Fruit fly (Drosophila melanogaster) whole organism, wandering third instar larva: ENCODE measurements around the gene Vps37B.

Experiments used
- Abd-B ChIP-seq: fragments of >200 bp; optimal IDR thresholded peaks from 2 replicates; lab custom pipeline; 2017; ENCODE audit warnings: missing biosample characterization, missing genetic modification characterization
- CG32264 ChIP-seq: fragments of 200-800 bp; sonication (Bioruptor generic); optimal IDR thresholded peaks from 2 replicates; lab custom pipeline; 2016; ENCODE audit warnings: missing biosample characterization, missing genetic modification characterization
- CG9705 ChIP-seq: fragments of 200-800 bp; sonication (Bioruptor generic); optimal IDR thresholded peaks from 2 replicates; lab custom pipeline; 2018; ENCODE audit warnings: missing biosample characterization, mild to moderate bottlenecking, missing genetic modification characterization
- CrebA ChIP-seq: fragments of 200-800 bp; sonication (Bioruptor generic); optimal IDR thresholded peaks from 2 replicates; lab custom pipeline; 2016; ENCODE audit warnings: missing biosample characterization, mild to moderate bottlenecking, missing genetic modification characterization, borderline replicate concordance
- Dfd ChIP-seq: fragments of >200 bp; optimal IDR thresholded peaks from 2 replicates; lab custom pipeline; 2017; ENCODE audit warnings: missing biosample characterization, missing genetic modification characterization
- Dif ChIP-seq: fragments of 200-275, 200-300 bp; sonication (Bioruptor generic); optimal IDR thresholded peaks from 2 replicates; lab custom pipeline; 2018; ENCODE audit warnings: missing biosample characterization, missing genetic modification characterization; ENCODE audit not compliant: partially characterized antibody
- GATAd ChIP-seq: sonication (Bioruptor generic); optimal IDR thresholded peaks from 2 replicates; lab custom pipeline; 2016; ENCODE audit warnings: missing biosample characterization, missing genetic modification characterization
- HLH106 ChIP-seq: fragments of 200-800 bp; optimal IDR thresholded peaks from 3 replicates; lab custom pipeline; 2019; ENCODE audit warnings: missing biosample characterization, mild to moderate bottlenecking, missing genetic modification characterization, moderate library complexity
- Hnf4 ChIP-seq: fragments of 200-800 bp; sonication (Bioruptor generic); optimal IDR thresholded peaks from 2 replicates; lab custom pipeline; 2016; ENCODE audit warnings: missing biosample characterization, mild to moderate bottlenecking, missing genetic modification characterization
- Hr78 ChIP-seq: fragments of >200 bp; optimal IDR thresholded peaks from 2 replicates; lab custom pipeline; 2017; ENCODE audit warnings: missing biosample characterization, missing genetic modification characterization
- Hr83 ChIP-seq: fragments of 200-300 bp; sonication (Bioruptor generic); optimal IDR thresholded peaks from 2 replicates; lab custom pipeline; 2016; ENCODE audit warnings: missing biosample characterization, mild to moderate bottlenecking, missing genetic modification characterization, moderate library complexity; ENCODE audit not compliant: poor library complexity, severe bottlenecking
- Jra ChIP-seq: sonication (Bioruptor generic); optimal IDR thresholded peaks from 2 replicates; lab custom pipeline; 2016; ENCODE audit warnings: missing biosample characterization, missing genetic modification characterization
- Mio ChIP-seq: sonication (Bioruptor generic); optimal IDR thresholded peaks from 2 replicates; lab custom pipeline; 2016; ENCODE audit warnings: missing biosample characterization, missing genetic modification characterization
- Myc ChIP-seq: fragments of >200 bp; optimal IDR thresholded peaks from 2 replicates; lab custom pipeline; 2017
- N ChIP-seq: fragments of >200 bp; optimal IDR thresholded peaks from 2 replicates; lab custom pipeline; 2018; ENCODE audit warnings: missing biosample characterization, missing external identifiers, missing genetic modification characterization
- OdsH ChIP-seq: fragments of 200-800 bp; sonication (Bioruptor generic); optimal IDR thresholded peaks from 2 replicates; lab custom pipeline; 2016; ENCODE audit warnings: missing biosample characterization, mild to moderate bottlenecking, missing genetic modification characterization
- Rel ChIP-seq, 2 experiments: fragments of 200-800 bp; sonication (Bioruptor generic) in 1 of 2; optimal IDR thresholded peaks; 2 replicates in 1 of 2; 3 replicates in 1 of 2; lab custom pipeline; 2016 to 2019; ENCODE audit warnings: mild to moderate bottlenecking in 2 of 2, missing biosample characterization in 2 of 2, missing genetic modification characterization in 2 of 2, moderate library complexity in 1 of 2
- Sp1 ChIP-seq: fragments of 200-800 bp; sonication (Bioruptor generic); optimal IDR thresholded peaks from 3 replicates; lab custom pipeline; 2019; ENCODE audit warnings: missing biosample characterization, mild to moderate bottlenecking, missing genetic modification characterization, moderate library complexity
- Vsx2 ChIP-seq: fragments of 200-300, 225-300 bp; sonication (Bioruptor generic); optimal IDR thresholded peaks from 2 replicates; lab custom pipeline; 2018; ENCODE audit warnings: missing biosample characterization, missing genetic modification characterization; ENCODE audit not compliant: partially characterized antibody
- br ChIP-seq: fragments of 200-800 bp; sonication (Bioruptor generic); optimal IDR thresholded peaks from 2 replicates; lab custom pipeline; 2016; ENCODE audit warnings: missing biosample characterization, missing genetic modification characterization
- brk ChIP-seq: fragments of 200-800 bp; sonication (Bioruptor generic); optimal IDR thresholded peaks from 2 replicates; lab custom pipeline; 2016; ENCODE audit warnings: missing biosample characterization, mild to moderate bottlenecking, missing genetic modification characterization
- dl ChIP-seq, 2 experiments: fragments of 175-275, 200-275 bp in 1 of 2; fragments of 200-275 bp in 1 of 2; sonication (Bioruptor generic); optimal IDR thresholded peaks; lab custom pipeline; 2018; ENCODE audit warnings: mild to moderate bottlenecking in 2 of 2, missing biosample characterization in 2 of 2, missing genetic modification characterization in 2 of 2, moderate library complexity in 2 of 2; ENCODE audit not compliant: partially characterized antibody in 2 of 2, insufficient read depth in 1 of 2
- dmrt93B ChIP-seq: fragments of 200-800 bp; sonication (Bioruptor generic); optimal IDR thresholded peaks from 2 replicates; lab custom pipeline; 2018; ENCODE audit warnings: missing biosample characterization, mild to moderate bottlenecking, missing genetic modification characterization
- dsf ChIP-seq: sonication (Bioruptor generic); optimal IDR thresholded peaks from 2 replicates; lab custom pipeline; 2016; ENCODE audit warnings: missing biosample characterization, missing genetic modification characterization, borderline replicate concordance
- ey ChIP-seq: fragments of 200-800 bp; sonication (Bioruptor generic); optimal IDR thresholded peaks from 2 replicates; lab custom pipeline; 2016; ENCODE audit warnings: missing biosample characterization, missing genetic modification characterization
- foxo ChIP-seq, 2 experiments: fragments of 200-800 bp; sonication (Bioruptor generic); optimal IDR thresholded peaks; 2 replicates in 1 of 2; 3 replicates in 1 of 2; lab custom pipeline; 2016 to 2017; ENCODE audit warnings: missing biosample characterization in 2 of 2, missing genetic modification characterization in 2 of 2
- fru ChIP-seq: fragments of 200-800 bp; sonication (Bioruptor generic); optimal IDR thresholded peaks from 3 replicates; lab custom pipeline; 2016; ENCODE audit warnings: missing biosample characterization, mild to moderate bottlenecking, missing genetic modification characterization
- h ChIP-seq: fragments of 200-800 bp; sonication (Bioruptor generic); optimal IDR thresholded peaks from 3 replicates; lab custom pipeline; 2016; ENCODE audit warnings: missing biosample characterization, mild to moderate bottlenecking, missing genetic modification characterization
- jim ChIP-seq: fragments of 175-275, 200-325 bp; sonication (Bioruptor generic); optimal IDR thresholded peaks from 2 replicates; lab custom pipeline; 2016; ENCODE audit warnings: missing biosample characterization, mild to moderate bottlenecking, missing genetic modification characterization
- lola ChIP-seq: fragments of >200 bp; optimal IDR thresholded peaks from 2 replicates; lab custom pipeline; 2017; ENCODE audit warnings: missing biosample characterization, missing genetic modification characterization
- pan ChIP-seq: fragments of >200 bp; optimal IDR thresholded peaks from 2 replicates; lab custom pipeline; 2017
- psq ChIP-seq: fragments of 200-800 bp; sonication (Bioruptor generic); optimal IDR thresholded peaks from 3 replicates; lab custom pipeline; 2017; ENCODE audit warnings: missing biosample characterization, mild to moderate bottlenecking, missing genetic modification characterization, moderate library complexity
- rgr ChIP-seq: fragments of 200-800 bp; sonication (Bioruptor generic); optimal IDR thresholded peaks from 3 replicates; lab custom pipeline; 2016; ENCODE audit warnings: missing biosample characterization, mild to moderate bottlenecking, missing genetic modification characterization
- sage ChIP-seq: fragments of 200-800 bp; sonication (Bioruptor generic); optimal IDR thresholded peaks from 2 replicates; lab custom pipeline; 2016; ENCODE audit warnings: missing biosample characterization, mild to moderate bottlenecking, missing genetic modification characterization
- sv ChIP-seq: fragments of 200-800 bp; sonication (Bioruptor generic); optimal IDR thresholded peaks from 3 replicates; lab custom pipeline; 2016; ENCODE audit warnings: missing biosample characterization, missing genetic modification characterization
- tai ChIP-seq: sonication (Bioruptor generic); optimal IDR thresholded peaks from 2 replicates; lab custom pipeline; 2016; ENCODE audit warnings: missing biosample characterization, missing genetic modification characterization
- usp ChIP-seq: fragments of >200 bp; optimal IDR thresholded peaks from 2 replicates; lab custom pipeline; 2017; ENCODE audit warnings: missing biosample characterization, missing genetic modification characterization
- woc ChIP-seq: sonication (Bioruptor generic); optimal IDR thresholded peaks from 2 replicates; lab custom pipeline; 2016; ENCODE audit warnings: missing biosample characterization, mild to moderate bottlenecking, missing genetic modification characterization

Vps37B gene

dm6 chr3R:5223839-5224238 is 2.1 kb upstream of the Vps37B start, which contains the start of gene CG14664:
Gene CG14664, plus strand, starts transcription at chr3R:5224139.
- no peak for TF ChIP-seq Hr83 (GFP tag; lab: Kevin White, UChicago)
- no peak for TF ChIP-seq sv
- TF ChIP-seq jim (GFP tag; lab: Kevin White, UChicago) = no peak
- TF ChIP-seq Jra (GFP tag; lab: Kevin White, UChicago) = no peak
- TF ChIP-seq woc (GFP tag; lab: Kevin White, UChicago) = no peak
- no peak for TF ChIP-seq sage (GFP tag; lab: Kevin White, UChicago)
- TF ChIP-seq foxo (GFP tag; optimal IDR thresholded peaks at IDR 0.05; lab: Kevin White, UChicago) = no peak
- TF ChIP-seq Dfd (GFP tag; lab: Kevin White, UChicago) = no peak
- TF ChIP-seq CrebA = no peak
- no peak for TF ChIP-seq Sp1 (GFP tag; lab: Kevin White, UChicago)
- TF ChIP-seq Hnf4 (GFP tag; lab: Kevin White, UChicago) = no peak
- TF ChIP-seq N (GFP tag; lab: Kevin White, UChicago) = no peak

DNA sequence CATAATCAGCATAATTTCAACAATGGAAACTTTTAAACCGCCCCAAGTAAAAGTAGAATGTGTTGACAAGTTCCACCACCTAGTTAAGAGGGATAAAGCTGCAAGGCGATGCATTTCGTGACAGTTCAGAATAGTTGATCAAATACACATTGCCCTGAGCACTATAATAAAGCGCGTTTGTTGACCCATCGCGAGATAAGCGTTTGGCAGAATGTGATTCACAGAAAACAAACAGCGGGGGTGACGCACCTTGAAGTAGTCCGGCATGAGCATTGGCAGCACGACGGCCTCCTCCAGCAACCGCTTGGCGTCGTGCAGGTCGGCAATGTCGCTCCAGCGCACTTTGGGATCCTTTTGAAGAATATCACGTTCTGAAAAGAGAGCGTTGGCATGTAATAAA is 3.5 kb downstream of the Vps37B start:
- no peak for TF ChIP-seq Hnf4 (GFP tag; lab: Kevin White, UChicago)
- no peak for TF ChIP-seq Abd-B
- no peak for TF ChIP-seq Hr78 (GFP tag; lab: Kevin White, UChicago)
- TF ChIP-seq CG32264 (GFP tag; lab: Kevin White, UChicago) = no peak
- TF ChIP-seq Rel (GFP tag; optimal IDR thresholded peaks at IDR 0.05; lab: Kevin White, UChicago) = no peak
- peak; percentile 91 for TF ChIP-seq Rel (tag; optimal IDR thresholded peaks at IDR 0.05; lab: Kevin White, UChicago)

DNA sequence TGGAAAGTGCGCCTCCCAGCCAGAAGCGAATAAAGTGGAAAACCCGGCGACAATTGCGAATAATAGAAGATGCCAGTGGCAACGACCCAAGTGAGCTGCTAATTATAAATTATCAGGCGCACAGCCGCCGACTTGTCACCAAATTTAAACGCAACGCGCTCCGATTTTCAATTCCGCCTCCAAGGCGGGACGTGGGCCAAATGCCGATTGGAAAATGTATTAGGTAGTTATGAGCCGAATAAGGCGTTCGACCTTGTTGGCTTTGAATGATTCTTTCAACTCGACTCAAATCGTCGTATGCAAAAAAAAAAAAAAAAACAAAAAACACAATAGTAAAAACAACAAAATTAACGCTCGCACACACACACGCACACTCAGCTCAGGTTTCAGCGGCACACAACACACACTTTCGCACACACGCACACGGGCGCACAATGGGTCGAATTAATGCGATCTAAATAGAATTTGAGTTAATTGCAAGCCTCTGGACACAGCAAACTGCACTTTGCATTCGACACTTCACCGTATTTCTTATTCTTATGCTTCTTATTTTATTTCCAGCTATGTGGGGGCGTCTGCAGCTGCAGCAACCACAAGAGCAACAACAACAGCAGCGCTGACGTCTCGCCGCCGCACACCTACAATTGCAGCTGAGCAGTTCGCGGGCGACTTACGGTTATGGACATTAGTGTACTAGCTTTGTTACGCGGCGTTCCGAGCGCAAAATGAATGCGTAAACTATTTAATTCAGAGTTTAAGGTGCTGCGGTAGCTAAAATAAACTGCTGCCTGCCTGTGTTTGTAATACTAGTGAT is 5.6 kb downstream of the Vps37B start:
- no peak for TF ChIP-seq Rel (GFP tag; optimal IDR thresholded peaks at IDR 0.05; lab: Kevin White, UChicago)
- TF ChIP-seq Rel (tag; optimal IDR thresholded peaks at IDR 0.05; lab: Kevin White, UChicago) = peak; percentile 4
- TF ChIP-seq ey (GFP tag; lab: Kevin White, UChicago) = no peak

- TF ChIP-seq N (GFP tag; lab: Kevin White, UChicago) (no peak), woc (GFP tag; lab: Kevin White, UChicago) (peak; percentile 96), foxo (GFP tag; optimal IDR thresholded peaks at IDR 0.05; lab: Kevin White, UChicago) (peak in 1 of 2 experiments; percentile 79), br (GFP tag; lab: Kevin White, UChicago) (peak; percentile 51), h (GFP tag; lab: Kevin White, UChicago) (peak; percentile 77), Dif (GFP tag; lab: Kevin White, UChicago) (no peak), lola (GFP tag; lab: Kevin White, UChicago) (no peak), Abd-B (no peak), CG9705 (GFP tag; lab: Kevin White, UChicago) (peak; percentile 40), dmrt93B (GFP tag; lab: Kevin White, UChicago) (peak; percentile 64), sage (GFP tag; lab: Kevin White, UChicago) (no peak), brk (GFP tag; lab: Kevin White, UChicago) (no peak), Hnf4 (GFP tag; lab: Kevin White, UChicago) (peak; percentile 85), Mio (GFP tag; lab: Kevin White, UChicago) (no peak), Hr78 (GFP tag; lab: Kevin White, UChicago) (no peak), dsf (peak; percentile 55), jim (GFP tag; lab: Kevin White, UChicago) (no peak), ey (GFP tag; lab: Kevin White, UChicago) (peak; percentile 70), dl (GFP tag; optimal IDR thresholded peaks at IDR 0.05; lab: Kevin White, UChicago; ENCODE audit: insufficient read depth in 1 of 2, partially characterized antibody in 2 of 2) (no peak), HLH106 (tag; lab: Kevin White, UChicago) (peak; percentile 76), usp (GFP tag; lab: Kevin White, UChicago) (no peak), fru (GFP tag; lab: Kevin White, UChicago) (peak; percentile 71), Jra (GFP tag; lab: Kevin White, UChicago) (peak; percentile 89), Vsx2 (GFP tag; lab: Kevin White, UChicago) (no peak), rgr (GFP tag; lab: Kevin White, UChicago) (peak; percentile 61), tai (GFP tag; lab: Kevin White, UChicago) (no peak), Hr83 (GFP tag; lab: Kevin White, UChicago) (peak; percentile 65), psq (GFP tag; lab: Kevin White, UChicago) (peak; percentile 55), CrebA (no peak), CG32264 (GFP tag; lab: Kevin White, UChicago) (no peak), Myc (peak; percentile 95), GATAd (GFP tag; lab: Kevin White, UChicago) (peak; percentile 75), pan (lab: Kevin White, UChicago) (no peak), Rel (GFP tag; optimal IDR thresholded peaks at IDR 0.05; lab: Kevin White, UChicago) (no peak), Rel (tag; optimal IDR thresholded peaks at IDR 0.05; lab: Kevin White, UChicago) (peak; percentile 6), Sp1 (GFP tag; lab: Kevin White, UChicago) (peak; percentile 48), sv (peak; percentile 60), OdsH (GFP tag; lab: Kevin White, UChicago) (peak; percentile 48), Dfd (GFP tag; lab: Kevin White, UChicago) (no peak)
Observed at dm6 chr3R:5232197-5232607, 6.2 kb downstream of the Vps37B start, which contains the start of the genes Kat60 and Mms19. Gene Kat60, minus strand, starts transcription at chr3R:5232209. Gene Mms19, plus strand, starts transcription at chr3R:5232543.
